Worm (Caenorhabditis elegans): ENCODE results near the gene Y71H2B.11.
"Not testable (repeated sequence)": the region's sequence is repeated elsewhere in the genome, so short reads cannot be mapped to it uniquely, and the experiment has no call there.

Gene Y71H2B.11

ce11 chrIII:2603671-2604070 lies at the start of gene Y71H2B.11:
Gene Y71H2B.11 (plus strand): TSS chrIII:2603971.
- TF ChIP-seq mep-1 (tag; optimal IDR thresholded peaks at IDR 0.05) = no peak

ce11 chrIII:2560763-2561162 lies 43.0 kb upstream of the Y71H2B.11 start:
- TF ChIP-seq ham-2 (GFP tag; optimal IDR thresholded peaks at IDR 0.05) = no peak
- peak; percentile 51 for TF ChIP-seq sptf-1 (tag; optimal IDR thresholded peaks at IDR 0.05)
- no peak for TF ChIP-seq ceh-39 (tag; optimal IDR thresholded peaks at IDR 0.05)
- TF ChIP-seq nhr-2 (tag; optimal IDR thresholded peaks at IDR 0.05) = no peak
- no peak for TF ChIP-seq flh-1 (GFP tag; optimal IDR thresholded peaks at IDR 0.05)
- TF ChIP-seq cnd-1 (tag; optimal IDR thresholded peaks at IDR 0.05) = no peak

- TF ChIP-seq lin-32 (GFP tag; optimal IDR thresholded peaks at IDR 0.05) (no peak), elt-1 (tag; optimal IDR thresholded peaks at IDR 0.05; ENCODE audit: borderline replicate concordance, insufficient read depth) (no peak), nhr-12 (tag; optimal IDR thresholded peaks at IDR 0.05) (no peak), ces-1 (GFP tag; optimal IDR thresholded peaks at IDR 0.05) (no peak), bed-3 (GFP tag; optimal IDR thresholded peaks at IDR 0.05) (no peak), cnd-1 (tag; optimal IDR thresholded peaks at IDR 0.05) (no peak), pha-4 (tag; optimal IDR thresholded peaks at IDR 0.05) (no peak), unc-62 (GFP tag; optimal IDR thresholded peaks at IDR 0.05) (no peak), ham-2 (GFP tag; optimal IDR thresholded peaks at IDR 0.05) (no peak), mep-1 (tag; optimal IDR thresholded peaks at IDR 0.05) (no peak), nhr-76 (tag; optimal IDR thresholded peaks at IDR 0.05) (no peak), drap-1 (GFP tag; optimal IDR thresholded peaks at IDR 0.05) (no peak), blmp-1 (tag; optimal IDR thresholded peaks at IDR 0.05) (no peak), elt-3 (tag; optimal IDR thresholded peaks at IDR 0.05) (no peak), lin-13 (tag; optimal IDR thresholded peaks at IDR 0.05) (no peak), nhr-2 (tag; optimal IDR thresholded peaks at IDR 0.05) (no peak)
Observed at ce11 chrIII:2561410-2561809, 42.4 kb upstream of the Y71H2B.11 start, which contains the start of gene nhr-239. Gene nhr-239 (plus strand): TSS chrIII:2561710.

ce11 chrIII:2563033-2563656 lies 40.6 kb upstream of the Y71H2B.11 start:
- no peak for TF ChIP-seq cnd-1 (tag; optimal IDR thresholded peaks at IDR 0.05)
- TF ChIP-seq elt-3 (tag; optimal IDR thresholded peaks at IDR 0.05) = no peak
- no peak for TF ChIP-seq flh-1 (GFP tag; optimal IDR thresholded peaks at IDR 0.05)
- TF ChIP-seq nhr-2 (tag; optimal IDR thresholded peaks at IDR 0.05) = no peak
- no peak for TF ChIP-seq ces-1 (GFP tag; optimal IDR thresholded peaks at IDR 0.05)
- TF ChIP-seq ceh-83 (GFP tag; optimal IDR thresholded peaks at IDR 0.05) = no peak
- no peak for TF ChIP-seq nhr-28 (tag; optimal IDR thresholded peaks at IDR 0.05)
- TF ChIP-seq zip-8 (tag; optimal IDR thresholded peaks at IDR 0.05) = no peak
- no peak for TF ChIP-seq mab-5 (tag; optimal IDR thresholded peaks at IDR 0.05)
- TF ChIP-seq blmp-1 (tag; optimal IDR thresholded peaks at IDR 0.05) = no peak
- no peak for TF ChIP-seq nhr-76 (tag; optimal IDR thresholded peaks at IDR 0.05)
- no peak for TF ChIP-seq hlh-1 (tag; optimal IDR thresholded peaks at IDR 0.05)

- TF ChIP-seq ztf-11 (tag; optimal IDR thresholded peaks at IDR 0.05); mep-1 (tag; optimal IDR thresholded peaks at IDR 0.05); drap-1 (GFP tag; optimal IDR thresholded peaks at IDR 0.05): not testable (repeated sequence)
Observed at ce11 chrIII:2563883-2564282, 39.9 kb upstream of the Y71H2B.11 start, which contains the start of gene Y54F10AM.11. Gene Y54F10AM.11 (minus strand): TSS chrIII:2563983.

ce11 chrIII:2571447-2571846 lies 32.3 kb upstream of the Y71H2B.11 start, which contains the start of gene Y54F10AR.2:
Gene Y54F10AR.2 (minus strand): TSS chrIII:2571547.
- TF ChIP-seq nhr-12 (tag; optimal IDR thresholded peaks at IDR 0.05) = no peak
- no peak for TF ChIP-seq M03D4.4 (tag; optimal IDR thresholded peaks at IDR 0.05)
- TF ChIP-seq zip-8 (tag; optimal IDR thresholded peaks at IDR 0.05) = no peak
- TF ChIP-seq cnd-1 (tag; optimal IDR thresholded peaks at IDR 0.05) = no peak
- no peak for TF ChIP-seq hlh-1 (tag; optimal IDR thresholded peaks at IDR 0.05)
- TF ChIP-seq nhr-2 (tag; optimal IDR thresholded peaks at IDR 0.05) = no peak
- TF ChIP-seq lin-13 (tag; optimal IDR thresholded peaks at IDR 0.05) = no peak
- TF ChIP-seq blmp-1 (tag; optimal IDR thresholded peaks at IDR 0.05) = no peak
- TF ChIP-seq nhr-237 (tag; optimal IDR thresholded peaks at IDR 0.05) = no peak
- no peak for TF ChIP-seq drap-1 (GFP tag; optimal IDR thresholded peaks at IDR 0.05)
- no peak for TF ChIP-seq bed-3 (GFP tag; optimal IDR thresholded peaks at IDR 0.05)
- TF ChIP-seq lin-32 (GFP tag; optimal IDR thresholded peaks at IDR 0.05) = no peak
